Worm (Caenorhabditis elegans) whole organism, early embryonic: ENCODE data around the gene urm-1.

Experiments
- B0310.2 ChIP-seq: sonication (generic microtip); optimal IDR thresholded peaks from 2 replicates; lab custom pipeline; 2016; ENCODE audit warnings: mild to moderate bottlenecking, missing genetic modification characterization, missing compliant biosample characterization
- F13C5.2 ChIP-seq: sonication (generic microtip); optimal IDR thresholded peaks from 2 replicates; lab custom pipeline; 2017; ENCODE audit warnings: mild to moderate bottlenecking, missing genetic modification characterization, inconsistent platforms, missing compliant biosample characterization
- aly-1 ChIP-seq: sonication (generic microtip); optimal IDR thresholded peaks from 2 replicates; lab custom pipeline; 2016; ENCODE audit warnings: missing genetic modification characterization, missing compliant biosample characterization
- ama-1 ChIP-seq: fragments of 150-350 bp; optimal IDR thresholded peaks from 2 replicates; lab custom pipeline; 2014
- ceh-13 ChIP-seq: fragments of 200-800 bp; sonication (Bioruptor generic); optimal IDR thresholded peaks from 2 replicates; lab custom pipeline; 2018; ENCODE audit warnings: mild to moderate bottlenecking, missing genetic modification characterization, missing compliant biosample characterization
- ceh-36 ChIP-seq: sonication (generic microtip); optimal IDR thresholded peaks from 2 replicates; lab custom pipeline; 2016; ENCODE audit warnings: missing genetic modification characterization, inconsistent platforms, missing compliant biosample characterization
- ets-7 ChIP-seq: sonication (generic microtip); optimal IDR thresholded peaks from 2 replicates; lab custom pipeline; 2016; ENCODE audit warnings: missing genotype, missing genetic modification characterization, missing compliant biosample characterization
- flt-1 ChIP-seq: fragments of 200-800 bp; sonication (Bioruptor generic); IDR thresholded peaks from 2 replicates; pipeline ENCODE4 v1.3.6; 2022; ENCODE audit warnings: missing genetic modification characterization, missing compliant biosample characterization
- hmbx-1 ChIP-seq: sonication (generic microtip); optimal IDR thresholded peaks from 2 replicates; lab custom pipeline; 2016; ENCODE audit warnings: mild to moderate bottlenecking, missing genetic modification characterization, missing compliant biosample characterization
- hmg-4 ChIP-seq: fragments of 200-800 bp; sonication (Bioruptor generic); optimal IDR thresholded peaks from 2 replicates; lab custom pipeline; 2018; ENCODE audit warnings: mild to moderate bottlenecking, missing genetic modification characterization, missing compliant biosample characterization
- hnd-1 ChIP-seq: sonication (generic microtip); optimal IDR thresholded peaks from 2 replicates; lab custom pipeline; 2016; ENCODE audit warnings: missing genetic modification characterization, missing compliant biosample characterization
- pes-1 ChIP-seq: fragments of 200-800 bp; sonication (Bioruptor generic); IDR thresholded peaks from 2 replicates; pipeline ENCODE4 v1.3.6; 2022; ENCODE audit warnings: missing genetic modification reagents, missing genetic modification characterization, missing compliant biosample characterization
- scrt-1 ChIP-seq: fragments of 200-800 bp; sonication (Bioruptor generic); IDR thresholded peaks from 2 replicates; pipeline ENCODE4 v1.3.6; 2022; ENCODE audit warnings: missing genetic modification characterization, missing compliant biosample characterization
- sea-1 ChIP-seq: fragments of 200-800 bp; sonication (Bioruptor generic); conservative IDR thresholded peaks from 2 replicates; pipeline ENCODE4 v1.3.6; 2022; ENCODE audit warnings: missing genetic modification characterization, missing compliant biosample characterization
- tbx-11 ChIP-seq: fragments of 200-800 bp; sonication (Bioruptor generic); IDR thresholded peaks from 2 replicates; pipeline ENCODE4 v1.3.6; 2022; ENCODE audit warnings: missing genetic modification characterization, missing compliant biosample characterization
- tbx-37 ChIP-seq: fragments of 200-800 bp; sonication (Bioruptor generic); conservative IDR thresholded peaks from 2 replicates; pipeline ENCODE4 v1.3.6; 2022; ENCODE audit warnings: missing genetic modification reagents, missing genetic modification characterization, missing compliant biosample characterization
- tra-4 ChIP-seq: sonication (generic microtip); optimal IDR thresholded peaks from 2 replicates; lab custom pipeline; 2017; ENCODE audit warnings: missing genetic modification characterization, missing compliant biosample characterization

The urm-1 gene

DNA sequence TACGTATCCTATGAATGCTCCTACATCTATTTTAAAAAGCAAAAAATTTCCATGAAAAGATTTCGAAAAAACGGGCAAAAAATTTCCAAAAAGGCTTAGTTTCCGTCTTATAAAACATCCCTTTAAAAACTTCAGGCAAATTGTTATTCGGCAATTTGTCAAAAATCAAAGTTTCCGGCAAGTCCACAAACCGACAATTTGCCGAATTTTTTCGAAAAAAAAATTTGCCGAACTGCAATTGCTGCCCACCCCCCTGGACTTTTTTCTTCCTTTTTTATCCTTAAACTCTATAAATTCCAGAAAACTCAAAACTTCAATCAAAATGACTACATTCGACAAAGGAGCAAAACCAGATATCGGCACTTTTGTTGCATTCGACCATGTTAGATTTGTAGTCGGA lies 29.9 kb downstream of the urm-1 start, which contains the start of gene hpd-1:
hpd-1 (plus strand) TSS at position 301 of the 400 bp plus-strand sequence.
- TF ChIP-seq ceh-36 (no peak), ama-1 (lab: Kevin White, UChicago) (no peak), scrt-1 (GFP tag; lab: Robert Waterston, UW) (no peak), hnd-1 (no peak), ceh-13 (GFP tag; lab: Kevin White, UChicago) (no peak), tbx-37 (GFP tag; lab: Robert Waterston, UW) (no peak), pes-1 (GFP tag; lab: Robert Waterston, UW) (no peak), hmbx-1 (no peak), B0310.2 (tag; lab: Kevin White, UChicago) (no peak), tra-4 (tag; lab: Kevin White, UChicago) (no peak), sea-1 (no peak), tbx-11 (GFP tag; lab: Robert Waterston, UW) (no peak), hmg-4 (GFP tag; lab: Kevin White, UChicago) (no peak), ets-7 (tag; lab: Kevin White, UChicago) (no peak), aly-1 (tag; lab: Kevin White, UChicago) (no peak), F13C5.2 (tag; lab: Kevin White, UChicago) (no peak), flt-1 (GFP tag; lab: Robert Waterston, UW) (no peak)

DNA sequence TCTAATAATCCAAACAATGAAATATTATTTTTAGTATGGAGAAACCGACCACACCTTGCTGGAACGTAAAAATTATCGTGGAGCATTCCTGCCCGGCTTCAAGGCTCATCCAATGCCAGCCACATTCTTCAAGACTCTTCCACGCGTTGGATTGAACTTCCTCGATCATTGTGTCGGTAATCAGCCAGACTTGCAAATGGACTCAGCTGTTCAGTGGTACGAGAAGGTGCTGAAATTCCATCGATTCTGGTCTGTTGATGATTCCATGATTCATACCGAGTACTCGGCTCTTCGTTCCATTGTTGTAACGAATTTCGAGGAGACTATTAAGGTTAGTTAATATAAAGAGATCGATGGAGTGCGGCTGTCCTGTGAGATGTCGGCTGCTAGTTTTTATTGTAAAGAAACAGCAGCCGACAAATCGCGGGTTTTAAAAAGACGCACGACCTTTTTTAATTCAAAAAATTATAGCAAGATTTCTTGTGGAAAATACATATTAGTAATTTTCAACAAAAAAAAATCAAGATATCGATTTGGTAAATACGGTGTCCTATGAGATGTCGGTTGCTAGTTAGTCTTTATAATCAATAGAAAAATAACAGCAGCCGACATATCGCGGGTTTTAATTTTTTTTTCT lies 30.9 kb downstream of the urm-1 start:
- TF ChIP-seq F13C5.2 (tag; lab: Kevin White, UChicago) (no peak), tbx-11 (GFP tag; lab: Robert Waterston, UW) (no peak), ceh-13 (GFP tag; lab: Kevin White, UChicago) (no peak), sea-1 (no peak), scrt-1 (GFP tag; lab: Robert Waterston, UW) (no peak), ets-7 (tag; lab: Kevin White, UChicago) (no peak), hmbx-1 (no peak)

DNA sequence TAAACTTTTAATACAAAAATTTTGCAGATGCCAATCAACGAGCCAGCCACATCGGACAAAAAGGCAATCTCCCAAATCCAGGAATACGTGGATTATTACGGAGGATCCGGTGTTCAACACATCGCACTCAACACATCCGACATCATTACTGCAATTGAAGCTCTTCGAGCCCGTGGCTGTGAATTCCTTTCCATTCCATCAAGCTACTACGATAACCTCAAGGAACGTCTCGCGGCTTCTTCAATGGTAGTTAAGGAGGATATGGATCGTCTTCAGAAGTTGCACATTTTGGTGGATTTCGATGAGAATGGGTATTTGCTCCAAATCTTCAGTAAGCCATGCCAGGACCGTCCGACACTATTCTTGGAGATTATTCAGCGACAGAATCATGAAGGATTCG lies 31.7 kb downstream of the urm-1 start:
- no peak for TF ChIP-seq tbx-37 (GFP tag; lab: Robert Waterston, UW)
- TF ChIP-seq aly-1 (tag; lab: Kevin White, UChicago), result no peak
- no peak for TF ChIP-seq hnd-1
- no peak for TF ChIP-seq ama-1 (lab: Kevin White, UChicago)
- no peak for TF ChIP-seq ceh-36
- no peak for TF ChIP-seq flt-1 (GFP tag; lab: Robert Waterston, UW)
- no peak for TF ChIP-seq B0310.2 (tag; lab: Kevin White, UChicago)
- no peak for TF ChIP-seq sea-1
- no peak for TF ChIP-seq scrt-1 (GFP tag; lab: Robert Waterston, UW)
- no peak for TF ChIP-seq tbx-11 (GFP tag; lab: Robert Waterston, UW)

DNA sequence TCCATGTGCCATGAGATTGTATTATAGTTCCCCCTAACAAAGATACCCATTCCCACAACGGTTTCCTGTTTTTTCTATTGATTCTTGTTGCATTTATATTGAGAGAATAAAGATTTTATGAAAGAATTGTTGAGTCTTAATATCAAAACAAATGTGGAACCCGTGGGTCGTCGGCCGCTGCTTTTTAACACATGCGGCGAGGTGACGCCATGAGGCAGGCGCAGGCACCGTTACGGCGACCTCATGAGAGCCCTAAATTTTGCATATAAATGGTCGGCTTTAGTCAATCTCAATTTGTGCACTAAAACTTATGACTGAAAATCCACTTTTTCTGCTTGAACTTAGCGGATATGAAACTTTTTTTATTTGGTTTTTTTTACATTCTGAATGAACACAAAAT lies 32.3 kb downstream of the urm-1 start:
- no peak for TF ChIP-seq hmbx-1
- TF ChIP-seq F13C5.2 (tag; lab: Kevin White, UChicago), result no peak
- TF ChIP-seq hmg-4 (GFP tag; lab: Kevin White, UChicago), result no peak
- TF ChIP-seq B0310.2 (tag; lab: Kevin White, UChicago), result no peak
- TF ChIP-seq tbx-37 (GFP tag; lab: Robert Waterston, UW), result no peak
- TF ChIP-seq aly-1 (tag; lab: Kevin White, UChicago), result no peak
- no peak for TF ChIP-seq ceh-13 (GFP tag; lab: Kevin White, UChicago)

DNA sequence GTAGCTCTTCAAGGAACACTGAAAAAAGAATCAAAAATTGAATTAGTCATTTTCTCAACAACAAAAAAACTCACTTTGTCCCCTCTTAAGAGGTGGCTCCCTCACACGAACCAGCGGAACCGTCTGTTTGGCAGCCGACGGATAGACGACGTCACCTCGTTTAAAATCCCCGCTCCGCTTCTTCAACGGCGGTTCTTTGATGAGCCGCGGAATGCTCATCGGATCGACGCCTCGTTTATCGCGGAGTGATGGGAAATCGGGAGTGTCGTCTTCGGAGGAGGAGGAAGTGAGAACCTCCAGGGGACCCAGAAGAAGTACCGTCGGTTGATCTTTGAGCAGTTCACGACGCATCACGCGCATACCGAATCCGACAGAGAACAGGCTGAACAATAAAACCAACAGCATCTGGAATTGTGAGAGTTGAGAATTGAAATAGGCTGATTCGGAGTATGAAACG lies 33.5 kb downstream of the urm-1 start, which contains the start of gene nlp-68:
nlp-68 (minus strand) TSS at position 407 of the 457 bp plus-strand sequence.
- no peak for TF ChIP-seq pes-1 (GFP tag; lab: Robert Waterston, UW)
- TF ChIP-seq B0310.2 (tag; lab: Kevin White, UChicago), result no peak
- TF ChIP-seq ceh-13 (GFP tag; lab: Kevin White, UChicago), result no peak
- no peak for TF ChIP-seq tra-4 (tag; lab: Kevin White, UChicago)
- no peak for TF ChIP-seq scrt-1 (GFP tag; lab: Robert Waterston, UW)
- TF ChIP-seq sea-1, result no peak
- TF ChIP-seq ama-1 (lab: Kevin White, UChicago), result no peak
- no peak for TF ChIP-seq ceh-36
- TF ChIP-seq aly-1 (tag; lab: Kevin White, UChicago), result no peak

DNA sequence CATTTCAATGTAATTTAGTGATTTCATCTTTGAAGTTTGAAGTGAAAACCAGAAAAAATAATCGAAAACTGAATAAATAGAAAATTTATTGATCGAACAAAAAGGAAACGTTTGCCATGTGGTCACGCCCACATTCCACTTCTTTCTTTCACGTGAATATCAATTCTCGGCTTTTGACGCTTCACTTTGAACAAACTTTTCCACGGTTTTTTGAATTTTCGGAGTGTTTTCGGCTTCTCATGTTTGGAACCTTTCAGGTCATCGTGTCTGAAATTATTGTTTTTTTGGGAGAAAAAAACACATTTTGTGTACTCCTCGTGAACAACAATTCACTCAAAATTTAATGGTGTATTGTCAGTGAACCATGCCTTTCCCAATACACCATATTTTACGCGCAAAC lies 47.6 kb downstream of the urm-1 start, which contains the start of gene T21C12.8:
T21C12.8 (minus strand) TSS at position 101 of the 400 bp plus-strand sequence.
- TF ChIP-seq pes-1 (GFP tag; lab: Robert Waterston, UW), result no peak
- TF ChIP-seq ceh-13 (GFP tag; lab: Kevin White, UChicago), result no peak
- TF ChIP-seq B0310.2 (tag; lab: Kevin White, UChicago), result no peak
